Fruit fly (Drosophila melanogaster): ENCODE results near the gene CG9525.

Gene CG9525

dm6 chr2L:8951184-8951934 lies 10.8 kb downstream of the CG9525 start, which contains the start of gene C1GalTA (continued):
- peak; percentile 90 for TF ChIP-seq ap (GFP tag; IDR thresholded peaks at IDR 0.05)
- peak; percentile 96 for TF ChIP-seq zf30C (GFP tag; optimal IDR thresholded peaks at IDR 0.05)
- TF ChIP-seq esg (GFP tag; conservative IDR thresholded peaks at IDR 0.05): peak; percentile 92
- peak; percentile 86 for TF ChIP-seq bowl (GFP tag; IDR thresholded peaks at IDR 0.05)
- TF ChIP-seq PHDP (tag; optimal IDR thresholded peaks at IDR 0.05): peak; percentile 99
- TF ChIP-seq CG12942 (GFP tag; optimal IDR thresholded peaks at IDR 0.05): peak; percentile 92
- peak in 1 of 2 experiments; percentile 78 for TF ChIP-seq eve (GFP tag; optimal IDR thresholded peaks at IDR 0.05)
- peak; percentile 95 for TF ChIP-seq CG8290 (GFP tag; optimal IDR thresholded peaks at IDR 0.05)
- TF ChIP-seq CG8290 (tag; optimal IDR thresholded peaks at IDR 0.05): peak in 1 of 2 experiments; percentile 19
- no peak for TF ChIP-seq Opbp (GFP tag; IDR thresholded peaks at IDR 0.05; ENCODE audit: partially characterized antibody)
- peak; percentile 98 for TF ChIP-seq row (GFP tag; IDR thresholded peaks at IDR 0.05)
- TF ChIP-seq CG13894 (tag; optimal IDR thresholded peaks at IDR 0.05): peak; percentile 96
- peak; percentile 89 for TF ChIP-seq jigr1 (GFP tag; IDR thresholded peaks at IDR 0.05)
- TF ChIP-seq CG8944 (GFP tag; optimal IDR thresholded peaks at IDR 0.05): no peak
- TF ChIP-seq pho (GFP tag; optimal IDR thresholded peaks at IDR 0.05): peak; percentile 67
- TF ChIP-seq dysf (GFP tag; IDR thresholded peaks at IDR 0.05): peak; percentile 98
- peak; percentile 90 for TF ChIP-seq Vsx1 (GFP tag; optimal IDR thresholded peaks at IDR 0.05)
- TF ChIP-seq CG13296 (GFP tag; optimal IDR thresholded peaks at IDR 0.05): peak; percentile 99
- TF ChIP-seq Kr (GFP tag; optimal IDR thresholded peaks at IDR 0.05): peak; percentile 40
- no peak for TF ChIP-seq CG8478 (optimal IDR thresholded peaks at IDR 0.05)
- peak; percentile 61 for TF ChIP-seq CG17912 (GFP tag; optimal IDR thresholded peaks at IDR 0.05)
- TF ChIP-seq ssp (GFP tag; IDR thresholded peaks at IDR 0.05): peak; percentile 91
- peak; percentile 97 for TF ChIP-seq CG7271 (tag; optimal IDR thresholded peaks at IDR 0.05)
- peak; percentile 96 for TF ChIP-seq HmgZ (tag; optimal IDR thresholded peaks at IDR 0.05)
- TF ChIP-seq Jarid2 (GFP tag; optimal IDR thresholded peaks at IDR 0.05): peak; percentile 89
- TF ChIP-seq CG4707 (GFP tag; optimal IDR thresholded peaks at IDR 0.05): peak; percentile 75
- TF ChIP-seq slp2 (GFP tag; optimal IDR thresholded peaks at IDR 0.05): peak; percentile 37
- TF ChIP-seq usp (GFP tag; optimal IDR thresholded peaks at IDR 0.05): no peak
- TF ChIP-seq Myb (GFP tag; optimal IDR thresholded peaks at IDR 0.05): peak; percentile 38
- TF ChIP-seq dm (GFP tag; optimal IDR thresholded peaks at IDR 0.05): peak; percentile 55
- no peak for TF ChIP-seq Dref (GFP tag; IDR thresholded peaks at IDR 0.05)
- peak; percentile 95 for TF ChIP-seq kah (GFP tag; optimal IDR thresholded peaks at IDR 0.05)
- no peak for TF ChIP-seq CG34224 (GFP tag; IDR thresholded peaks at IDR 0.05; ENCODE audit: partially characterized antibody)
- peak; percentile 96 for TF ChIP-seq CG17328 (GFP tag; IDR thresholded peaks at IDR 0.05)
- peak; percentile 87 for TF ChIP-seq Ada2b (GFP tag; IDR thresholded peaks at IDR 0.05)
- peak; percentile 97 for TF ChIP-seq CG10209 (GFP tag; optimal IDR thresholded peaks at IDR 0.05)
- peak; percentile 88 for TF ChIP-seq CG14441 (GFP tag; IDR thresholded peaks at IDR 0.05)
- TF ChIP-seq chif (GFP tag; optimal IDR thresholded peaks at IDR 0.05): peak; percentile 39 to 62
- peak; percentile 92 for TF ChIP-seq Nf-YC (tag; optimal IDR thresholded peaks at IDR 0.05)
- TF ChIP-seq wor (GFP tag; IDR thresholded peaks at IDR 0.05): peak; percentile 90
- TF ChIP-seq phol (tag; optimal IDR thresholded peaks at IDR 0.05): peak; percentile 99
- peak; percentile 97 for TF ChIP-seq lmd (GFP tag; IDR thresholded peaks at IDR 0.05)
- TF ChIP-seq CG18476 (GFP tag; optimal IDR thresholded peaks at IDR 0.05): peak; percentile 87
- TF ChIP-seq dan (GFP tag; IDR thresholded peaks at IDR 0.05): no peak
- TF ChIP-seq ro (GFP tag; IDR thresholded peaks at IDR 0.05): peak; percentile 93
- peak; percentile 98 for TF ChIP-seq CG10267 (tag; optimal IDR thresholded peaks at IDR 0.05)
- TF ChIP-seq hkb (optimal IDR thresholded peaks at IDR 0.05): no peak
- TF ChIP-seq hkb (GFP tag; IDR thresholded peaks at IDR 0.05): peak; percentile 96
- TF ChIP-seq sisA (GFP tag; IDR thresholded peaks at IDR 0.05): peak; percentile 86
- peak; percentile 93 for TF ChIP-seq CG11085 (GFP tag; IDR thresholded peaks at IDR 0.05)
- TF ChIP-seq CG17802 (tag; optimal IDR thresholded peaks at IDR 0.05): peak; percentile 77

Measured in whole organism, embryonic.